Worm (Caenorhabditis elegans) whole organism, late embryonic: ENCODE results near the gene Y75B8A.25.

Source experiments
- K02D7.2 ChIP-seq: sonication (generic microtip); optimal IDR thresholded peaks from 2 replicates; lab custom pipeline; 2017; ENCODE audit warnings: mild to moderate bottlenecking, missing genetic modification characterization, missing compliant biosample characterization
- Y22D7AL.16 ChIP-seq: sonication (generic microtip); optimal IDR thresholded peaks from 2 replicates; lab custom pipeline; 2016; ENCODE audit warnings: missing genetic modification characterization, missing compliant biosample characterization
- ahr-1 ChIP-seq: sonication (generic microtip); optimal IDR thresholded peaks from 2 replicates; lab custom pipeline; 2016; ENCODE audit warnings: missing genetic modification characterization, missing compliant biosample characterization
- ama-1 ChIP-seq: fragments of 150-350 bp; optimal IDR thresholded peaks from 2 replicates; lab custom pipeline; 2014
- ceh-14 ChIP-seq: sonication (generic microtip); optimal IDR thresholded peaks from 2 replicates; lab custom pipeline; 2016; ENCODE audit warnings: missing genotype, missing genetic modification characterization, missing compliant biosample characterization
- ceh-19 ChIP-seq: fragments of 200-800 bp; sonication (Bioruptor generic); optimal IDR thresholded peaks from 2 replicates; lab custom pipeline; 2018; ENCODE audit warnings: mild to moderate bottlenecking, missing genetic modification characterization, missing compliant biosample characterization
- ceh-30 ChIP-seq: fragments of 150-350 bp; optimal IDR thresholded peaks from 2 replicates; lab custom pipeline; 2014; ENCODE audit warnings: missing biosample characterization, missing genetic modification characterization
- ceh-31 ChIP-seq: sonication (generic microtip); optimal IDR thresholded peaks from 2 replicates; lab custom pipeline; 2016; ENCODE audit warnings: missing genetic modification characterization, missing compliant biosample characterization
- ceh-45 ChIP-seq: fragments of 200-800 bp; sonication (Bioruptor generic); IDR thresholded peaks from 2 replicates; pipeline ENCODE4 v1.3.6; 2022; ENCODE audit warnings: missing genetic modification reagents, missing genetic modification characterization, missing compliant biosample characterization
- ceh-48 ChIP-seq: sonication (generic microtip); optimal IDR thresholded peaks from 2 replicates; lab custom pipeline; 2016; ENCODE audit warnings: missing genetic modification characterization, inconsistent platforms, missing compliant biosample characterization
- che-1 ChIP-seq: sonication (generic microtip); optimal IDR thresholded peaks from 2 replicates; lab custom pipeline; 2016; ENCODE audit warnings: mild to moderate bottlenecking, missing genetic modification characterization, missing compliant biosample characterization
- elt-2 ChIP-seq: sonication (generic microtip); optimal IDR thresholded peaks from 2 replicates; lab custom pipeline; 2016; ENCODE audit warnings: missing genetic modification reagents, missing genetic modification characterization, missing compliant biosample characterization
- ets-4 ChIP-seq: sonication (generic microtip); optimal IDR thresholded peaks from 2 replicates; lab custom pipeline; 2016; ENCODE audit warnings: missing genetic modification characterization, missing compliant biosample characterization
- fax-1 ChIP-seq: sonication (generic microtip); optimal IDR thresholded peaks from 2 replicates; lab custom pipeline; 2016; ENCODE audit warnings: missing genotype, missing genetic modification characterization, missing compliant biosample characterization
- fkh-6 ChIP-seq: sonication (generic microtip); optimal IDR thresholded peaks from 2 replicates; lab custom pipeline; 2016; ENCODE audit warnings: missing genetic modification characterization, missing compliant biosample characterization
- gmeb-2 ChIP-seq: sonication (generic microtip); optimal IDR thresholded peaks from 2 replicates; lab custom pipeline; 2016; ENCODE audit warnings: missing genetic modification characterization, inconsistent platforms, missing compliant biosample characterization
- hlh-13 ChIP-seq: fragments of 200-800 bp; sonication (Bioruptor generic); optimal IDR thresholded peaks from 2 replicates; lab custom pipeline; 2018; ENCODE audit warnings: mild to moderate bottlenecking, missing genetic modification characterization, missing compliant biosample characterization
- hlh-30 ChIP-seq: sonication (generic microtip); optimal IDR thresholded peaks from 2 replicates; lab custom pipeline; 2017; ENCODE audit warnings: antibody characterized with exemption, missing genetic modification characterization, missing compliant biosample characterization; ENCODE audit not compliant: insufficient read depth
- hlh-8 ChIP-seq: sonication (generic microtip); optimal IDR thresholded peaks from 2 replicates; lab custom pipeline; 2016; ENCODE audit warnings: missing genotype, missing genetic modification characterization, missing compliant biosample characterization
- lim-6 ChIP-seq: sonication (generic microtip); optimal IDR thresholded peaks from 2 replicates; lab custom pipeline; 2016; ENCODE audit warnings: missing genetic modification characterization, missing compliant biosample characterization
- lin-11 ChIP-seq: fragments of 200-800 bp; sonication (Bioruptor generic); optimal IDR thresholded peaks from 2 replicates; lab custom pipeline; 2018; ENCODE audit warnings: mild to moderate bottlenecking, missing genetic modification characterization, missing compliant biosample characterization
- madf-2 ChIP-seq: sonication (generic microtip); optimal IDR thresholded peaks from 2 replicates; lab custom pipeline; 2017; ENCODE audit warnings: missing genetic modification characterization, missing compliant biosample characterization
- nhr-11 ChIP-seq: fragments of 150-350 bp; optimal IDR thresholded peaks from 2 replicates; lab custom pipeline; 2014; ENCODE audit warnings: missing biosample characterization, missing genetic modification characterization
- npax-4 ChIP-seq: sonication (generic microtip); optimal IDR thresholded peaks from 2 replicates; lab custom pipeline; 2016; ENCODE audit warnings: missing genetic modification characterization, missing compliant biosample characterization
- pag-3 ChIP-seq: sonication (generic microtip); optimal IDR thresholded peaks from 2 replicates; lab custom pipeline; 2016; ENCODE audit warnings: missing compliant biosample characterization, missing genetic modification characterization, borderline replicate concordance
- pax-1 ChIP-seq: fragments of 150-350 bp; optimal IDR thresholded peaks from 2 replicates; lab custom pipeline; 2014; ENCODE audit warnings: missing biosample characterization, missing genetic modification characterization
- pha-2 ChIP-seq: sonication (generic microtip); optimal IDR thresholded peaks from 2 replicates; lab custom pipeline; 2017; ENCODE audit warnings: mild to moderate bottlenecking, missing genetic modification characterization, missing compliant biosample characterization
- pha-4 ChIP-seq: fragments of 150-350 bp; optimal IDR thresholded peaks from 2 replicates; lab custom pipeline; 2018; ENCODE audit warnings: missing biosample characterization, missing genetic modification reagents, missing genetic modification characterization
- pqm-1 ChIP-seq: sonication (generic microtip); optimal IDR thresholded peaks from 2 replicates; lab custom pipeline; 2016; ENCODE audit warnings: missing genetic modification characterization, missing compliant biosample characterization
- pros-1 ChIP-seq: fragments of 150-350 bp; optimal IDR thresholded peaks from 2 replicates; lab custom pipeline; 2014; ENCODE audit warnings: missing biosample characterization, missing genetic modification reagents, missing genetic modification characterization
- sox-4 ChIP-seq: sonication (generic microtip); optimal IDR thresholded peaks from 2 replicates; lab custom pipeline; 2017; ENCODE audit warnings: mild to moderate bottlenecking, missing genetic modification characterization, inconsistent platforms, missing compliant biosample characterization
- syd-9 ChIP-seq: sonication (generic microtip); optimal IDR thresholded peaks from 2 replicates; lab custom pipeline; 2016; ENCODE audit warnings: mild to moderate bottlenecking, missing genetic modification characterization, moderate library complexity, missing compliant biosample characterization
- tbx-7 ChIP-seq: sonication (generic microtip); optimal IDR thresholded peaks from 2 replicates; lab custom pipeline; 2016; ENCODE audit warnings: missing genotype, missing genetic modification characterization, missing compliant biosample characterization
- unc-42 ChIP-seq: sonication (generic microtip); optimal IDR thresholded peaks from 2 replicates; lab custom pipeline; 2016; ENCODE audit warnings: missing genotype, missing genetic modification characterization, missing compliant biosample characterization
- unc-55 ChIP-seq: sonication (generic microtip); optimal IDR thresholded peaks from 2 replicates; lab custom pipeline; 2017; ENCODE audit warnings: missing biosample characterization, missing genetic modification reagents, missing genetic modification characterization
- zip-5 ChIP-seq: sonication (generic microtip); optimal IDR thresholded peaks from 2 replicates; lab custom pipeline; 2016; ENCODE audit warnings: missing genetic modification characterization, missing compliant biosample characterization
- ztf-16 ChIP-seq: sonication (generic microtip); optimal IDR thresholded peaks from 2 replicates; lab custom pipeline; 2017; ENCODE audit warnings: missing genetic modification characterization, missing compliant biosample characterization

Gene Y75B8A.25

ce11 chrIII:12292465-12292864, 18.6 kb downstream of the Y75B8A.25 start:
- no peak for TF ChIP-seq pax-1 (tag; lab: Kevin White, UChicago)
- TF ChIP-seq K02D7.2 (tag; lab: Kevin White, UChicago) = no peak
- no peak for TF ChIP-seq lim-6 (tag; lab: Kevin White, UChicago)

ce11 chrIII:12297303-12297702, 23.5 kb downstream of the Y75B8A.25 start:
- TF ChIP-seq ceh-30 (tag; lab: Kevin White, UChicago) (no peak), madf-2 (no peak), npax-4 (tag; lab: Kevin White, UChicago) (no peak), tbx-7 (no peak), ets-4 (no peak), pros-1 (no peak), unc-42 (tag; lab: Kevin White, UChicago) (no peak), nhr-11 (tag; lab: Kevin White, UChicago) (no peak), hlh-13 (GFP tag; lab: Kevin White, UChicago) (no peak), ceh-48 (tag; lab: Kevin White, UChicago) (no peak), sox-4 (tag; lab: Kevin White, UChicago) (no peak), gmeb-2 (tag; lab: Kevin White, UChicago) (no peak)

ce11 chrIII:12299259-12299658, 25.4 kb downstream of the Y75B8A.25 start:
- TF ChIP-seq fkh-6 (tag; lab: Kevin White, UChicago) (no peak), unc-55 (GFP tag; lab: Kevin White, UChicago) (no peak), ceh-45 (no peak), hlh-30 (tag; lab: Kevin White, UChicago) (no peak), ceh-30 (tag; lab: Kevin White, UChicago) (no peak), sox-4 (tag; lab: Kevin White, UChicago) (no peak), gmeb-2 (tag; lab: Kevin White, UChicago) (no peak), hlh-8 (no peak), fax-1 (no peak), che-1 (tag; lab: Kevin White, UChicago) (no peak)

- no peak for TF ChIP-seq zip-5 (tag; lab: Kevin White, UChicago)
- no peak for TF ChIP-seq ceh-19 (GFP tag; lab: Kevin White, UChicago)
- TF ChIP-seq ceh-14 (tag; lab: Kevin White, UChicago) = no peak
- TF ChIP-seq ahr-1 (tag; lab: Kevin White, UChicago) = no peak
- no peak for TF ChIP-seq pha-4 (tag; lab: Kevin White, UChicago)
- no peak for TF ChIP-seq pag-3
- TF ChIP-seq unc-55 (GFP tag; lab: Kevin White, UChicago) = no peak
- no peak for TF ChIP-seq pha-2 (tag; lab: Kevin White, UChicago)
Measured at ce11 chrIII:12303084-12303483, 29.2 kb downstream of the Y75B8A.25 start, which contains the start of gene mrp-8. mrp-8 (minus strand) TSS chrIII:12303184.

ce11 chrIII:12304805-12305377, 31.1 kb downstream of the Y75B8A.25 start:
- no peak for TF ChIP-seq syd-9
- no peak for TF ChIP-seq tbx-7
- TF ChIP-seq pag-3 = no peak
- TF ChIP-seq npax-4 (tag; lab: Kevin White, UChicago) = no peak
- no peak for TF ChIP-seq lin-11 (tag; lab: Kevin White, UChicago)
- no peak for TF ChIP-seq hlh-13 (GFP tag; lab: Kevin White, UChicago)
- TF ChIP-seq fax-1 = no peak
- no peak for TF ChIP-seq Y22D7AL.16 (tag; lab: Kevin White, UChicago)
- TF ChIP-seq ama-1 = no peak
- TF ChIP-seq ceh-19 (GFP tag; lab: Kevin White, UChicago) = no peak
- TF ChIP-seq ztf-16 (tag; lab: Kevin White, UChicago) = no peak
- TF ChIP-seq pqm-1 (tag; lab: Kevin White, UChicago) = no peak
- no peak for TF ChIP-seq elt-2 (tag; lab: Kevin White, UChicago)
- TF ChIP-seq ceh-31 (tag; lab: Kevin White, UChicago) = no peak
- no peak for TF ChIP-seq unc-55 (GFP tag; lab: Kevin White, UChicago)
- TF ChIP-seq unc-42 (tag; lab: Kevin White, UChicago) = no peak
- no peak for TF ChIP-seq ceh-45
- TF ChIP-seq, all 69 proteins: peak for 0
